Fruit fly (Drosophila melanogaster) whole organism, pupa: Measurements from ENCODE around the gene eag.
A peak's percentile ranks its signal among the peaks of the same experiment; 100 is the strongest.

Experiments
- CG10348 ChIP-seq: fragments of 200-800 bp; sonication (Bioruptor generic); IDR thresholded peaks from 2 replicates; pipeline ENCODE4 v1.3.6; 2022; ENCODE audit warnings: missing biosample characterization, missing genetic modification characterization
- CG12605 ChIP-seq: fragments of 200-800 bp; sonication (Bioruptor generic); IDR thresholded peaks from 2 replicates; pipeline ENCODE4 v1.3.6; 2022; ENCODE audit warnings: missing biosample characterization, missing genetic modification characterization
- CG13204 ChIP-seq: fragments of 200-800 bp; sonication (Bioruptor generic); optimal IDR thresholded peaks from 2 replicates; lab custom pipeline; 2018; ENCODE audit warnings: missing biosample characterization, mild to moderate bottlenecking, missing genetic modification characterization, moderate library complexity
- CG14655 ChIP-seq: fragments of 200-800 bp; sonication (Bioruptor generic); optimal IDR thresholded peaks from 3 replicates; lab custom pipeline; 2017; ENCODE audit warnings: mild to moderate bottlenecking, missing biosample characterization, missing genetic modification reagents, missing genetic modification characterization
- CG15710 ChIP-seq: fragments of 200-800 bp; sonication (Bioruptor generic); optimal IDR thresholded peaks from 2 replicates; lab custom pipeline; 2018; ENCODE audit warnings: missing biosample characterization, mild to moderate bottlenecking, missing genetic modification characterization, moderate library complexity
- CG17806 ChIP-seq: fragments of 200-800 bp; sonication (Bioruptor generic); optimal IDR thresholded peaks from 2 replicates; lab custom pipeline; 2018; ENCODE audit warnings: missing biosample characterization, mild to moderate bottlenecking, missing genetic modification characterization, moderate library complexity
- CG32121 ChIP-seq: fragments of 200-800 bp; sonication (Bioruptor generic); IDR thresholded peaks from 2 replicates; pipeline ENCODE4 v1.3.6; 2022; ENCODE audit warnings: missing biosample characterization, missing genetic modification characterization
- CG34367 ChIP-seq: fragments of 200-800 bp; sonication (Bioruptor generic); optimal IDR thresholded peaks from 2 replicates; lab custom pipeline; 2018; ENCODE audit warnings: missing biosample characterization, mild to moderate bottlenecking, missing genetic modification characterization
- CG4496 ChIP-seq: fragments of 200-800 bp; sonication (Bioruptor generic); IDR thresholded peaks from 3 replicates; pipeline ENCODE4 v1.3.6; 2022; ENCODE audit warnings: missing biosample characterization, missing genetic modification characterization
- CG8159 ChIP-seq: fragments of 200-800 bp; sonication (Bioruptor generic); optimal IDR thresholded peaks from 3 replicates; lab custom pipeline; 2018; ENCODE audit warnings: missing biosample characterization, mild to moderate bottlenecking, missing genetic modification characterization, moderate library complexity
- CG8301 ChIP-seq: fragments of 200-800 bp; sonication (Bioruptor generic); optimal IDR thresholded peaks from 2 replicates; lab custom pipeline; 2018; ENCODE audit warnings: missing biosample characterization, mild to moderate bottlenecking, missing genetic modification characterization
- CG9948 ChIP-seq: fragments of 200-800 bp; sonication (Bioruptor generic); optimal IDR thresholded peaks from 2 replicates; lab custom pipeline; 2018; ENCODE audit warnings: missing biosample characterization, mild to moderate bottlenecking, missing genetic modification characterization, moderate library complexity
- D1 ChIP-seq: fragments of 200-800 bp; sonication (Bioruptor generic); optimal IDR thresholded peaks from 2 replicates; lab custom pipeline; 2018; ENCODE audit warnings: missing biosample characterization, mild to moderate bottlenecking, missing genetic modification characterization, moderate library complexity
- EcR ChIP-seq: fragments of 200-800 bp; sonication (Bioruptor generic); optimal IDR thresholded peaks from 3 replicates; lab custom pipeline; 2019; ENCODE audit warnings: missing biosample characterization, missing genetic modification characterization, mild to moderate bottlenecking, moderate library complexity, missing genetic modification reagents
- Ets98B ChIP-seq: fragments of 200-800 bp; sonication (Bioruptor generic); IDR thresholded peaks from 2 replicates; pipeline ENCODE4 v1.3.6; 2022; ENCODE audit warnings: missing biosample characterization, missing genetic modification characterization
- Pif1A ChIP-seq: fragments of 200-800 bp; sonication (Bioruptor generic); optimal IDR thresholded peaks from 3 replicates; lab custom pipeline; 2016; ENCODE audit warnings: missing biosample characterization, missing genetic modification characterization
- Pif1B ChIP-seq: fragments of 200-800 bp; sonication (Bioruptor generic); optimal IDR thresholded peaks from 3 replicates; lab custom pipeline; 2016; ENCODE audit warnings: missing biosample characterization, missing genetic modification characterization
- Snoo ChIP-seq: fragments of 200-800 bp; sonication (Bioruptor generic); optimal IDR thresholded peaks from 3 replicates; lab custom pipeline; 2017; ENCODE audit warnings: missing biosample characterization, mild to moderate bottlenecking, missing genetic modification characterization, inconsistent platforms
- fd96Ca ChIP-seq: fragments of 200-800 bp; sonication (Bioruptor generic); IDR thresholded peaks from 3 replicates; pipeline ENCODE4 v1.3.6; 2022; ENCODE audit warnings: missing biosample characterization, missing genetic modification characterization
- gl ChIP-seq: fragments of 200-800 bp; sonication (Bioruptor generic); optimal IDR thresholded peaks from 2 replicates; lab custom pipeline; 2018; ENCODE audit warnings: missing biosample characterization, mild to moderate bottlenecking, missing genetic modification characterization
- rn ChIP-seq: fragments of 200-800 bp; sonication (Bioruptor generic); IDR thresholded peaks from 2 replicates; pipeline ENCODE4 v1.3.6; 2022; ENCODE audit warnings: missing biosample characterization, missing genetic modification characterization

Gene eag

dm6 chrX:15024728-15025127 lies 69.5 kb downstream of the eag start:
- TF ChIP-seq CG8159 (tag; lab: Kevin White, UChicago) (peak; percentile 79), CG13204 (GFP tag; lab: Kevin White, UChicago) (no peak)

- TF ChIP-seq Pif1A, result no peak
- TF ChIP-seq rn, result no peak
- no peak for TF ChIP-seq Pif1B
- TF ChIP-seq Ets98B (GFP tag; lab: Robert Waterston, UW), result peak; percentile 45; the same call in 1 of the 2 replicates
- TF ChIP-seq gl (tag; lab: Kevin White, UChicago), result no peak
- TF ChIP-seq CG34367 (tag; lab: Kevin White, UChicago), result no peak
- TF ChIP-seq CG12605 (GFP tag; lab: Robert Waterston, UW), result peak; percentile 45; the same call in 1 of the 2 replicates
- TF ChIP-seq CG10348 (GFP tag; lab: Robert Waterston, UW), result no peak
- no peak for TF ChIP-seq CG9948
- no peak for TF ChIP-seq Snoo (tag; lab: Kevin White, UChicago)
- TF ChIP-seq CG17806 (tag; lab: Kevin White, UChicago), result no peak
- no peak for TF ChIP-seq CG8159 (tag; lab: Kevin White, UChicago)
- TF ChIP-seq CG32121 (GFP tag; lab: Robert Waterston, UW), result peak; percentile 29; the same call in 1 of the 2 replicates
- peak; percentile 60 for TF ChIP-seq CG13204 (GFP tag; lab: Kevin White, UChicago)
- TF ChIP-seq fd96Ca (GFP tag; lab: Robert Waterston, UW), result no peak
- no peak for TF ChIP-seq CG8301
- no peak for TF ChIP-seq D1 (tag; lab: Kevin White, UChicago)
- no peak for TF ChIP-seq CG14655 (GFP tag; lab: Kevin White, UChicago)
- TF ChIP-seq CG15710 (tag; lab: Kevin White, UChicago), result no peak
- peak; percentile 37; the same call in 1 of the 3 replicates for TF ChIP-seq CG4496
- peak; percentile 44 for TF ChIP-seq EcR
Observed at dm6 chrX:15025737-15026136, 70.5 kb downstream of the eag start.

- peak; percentile 44 for TF ChIP-seq CG14655 (GFP tag; lab: Kevin White, UChicago)
- TF ChIP-seq D1 (tag; lab: Kevin White, UChicago), result no peak
- no peak for TF ChIP-seq gl (tag; lab: Kevin White, UChicago)
- TF ChIP-seq CG4496, result peak; percentile 69
- no peak for TF ChIP-seq CG10348 (GFP tag; lab: Robert Waterston, UW)
- no peak for TF ChIP-seq rn
- 0 out of 2 replicates have a peak, but pooled peaks have one; percentile 24 for TF ChIP-seq CG12605 (GFP tag; lab: Robert Waterston, UW)
- peak; percentile 39 for TF ChIP-seq Snoo (tag; lab: Kevin White, UChicago)
- TF ChIP-seq Ets98B (GFP tag; lab: Robert Waterston, UW), result peak; percentile 16; the same call in 1 of the 2 replicates
- TF ChIP-seq CG13204 (GFP tag; lab: Kevin White, UChicago), result no peak
- peak; percentile 37 for TF ChIP-seq Pif1A
- no peak for TF ChIP-seq CG34367 (tag; lab: Kevin White, UChicago)
- TF ChIP-seq CG8159 (tag; lab: Kevin White, UChicago), result peak; percentile 30
- peak; percentile 25 for TF ChIP-seq CG17806 (tag; lab: Kevin White, UChicago)
- TF ChIP-seq fd96Ca (GFP tag; lab: Robert Waterston, UW), result peak; percentile 65; the same call in 2 of the 3 replicates
- no peak for TF ChIP-seq EcR
- peak; percentile 2 for TF ChIP-seq CG9948
- TF ChIP-seq CG32121 (GFP tag; lab: Robert Waterston, UW), result peak; percentile 50
- no peak for TF ChIP-seq CG8301
- TF ChIP-seq Pif1B, result peak; percentile 38
- TF ChIP-seq CG15710 (tag; lab: Kevin White, UChicago), result peak; percentile 16
- TF ChIP-seq, all 21 proteins: peak for 13
Observed at dm6 chrX:15026897-15027296, 71.6 kb downstream of the eag start.

dm6 chrX:15028152-15028551 lies 72.9 kb downstream of the eag start:
- no peak for TF ChIP-seq CG12605 (GFP tag; lab: Robert Waterston, UW)
- no peak for TF ChIP-seq CG8159 (tag; lab: Kevin White, UChicago)
- no peak for TF ChIP-seq Ets98B (GFP tag; lab: Robert Waterston, UW)
- no peak for TF ChIP-seq CG13204 (GFP tag; lab: Kevin White, UChicago)
- no peak for TF ChIP-seq Pif1B
- TF ChIP-seq CG4496, result no peak

- TF ChIP-seq D1 (tag; lab: Kevin White, UChicago) (no peak), CG13204 (GFP tag; lab: Kevin White, UChicago) (peak; percentile 37), CG17806 (tag; lab: Kevin White, UChicago) (no peak), EcR (peak; percentile 89), Snoo (tag; lab: Kevin White, UChicago) (no peak), CG12605 (GFP tag; lab: Robert Waterston, UW) (no peak), CG10348 (GFP tag; lab: Robert Waterston, UW) (no peak), Ets98B (GFP tag; lab: Robert Waterston, UW) (no peak), CG15710 (tag; lab: Kevin White, UChicago) (no peak)
Observed at dm6 chrX:15029864-15030263, 74.6 kb downstream of the eag start.

dm6 chrX:15042499-15042898 lies 87.2 kb downstream of the eag start:
- TF ChIP-seq Pif1B (no peak), CG15710 (tag; lab: Kevin White, UChicago) (no peak), fd96Ca (GFP tag; lab: Robert Waterston, UW) (0 out of 3 replicates have a peak, but pooled peaks have one; percentile 7), Pif1A (no peak), CG9948 (peak; percentile 2), CG4496 (peak; percentile 68; the same call in 2 of the 3 replicates), CG34367 (tag; lab: Kevin White, UChicago) (no peak), Ets98B (GFP tag; lab: Robert Waterston, UW) (peak; percentile 27), rn (no peak), D1 (tag; lab: Kevin White, UChicago) (no peak), CG10348 (GFP tag; lab: Robert Waterston, UW) (no peak), Snoo (tag; lab: Kevin White, UChicago) (no peak), CG13204 (GFP tag; lab: Kevin White, UChicago) (no peak), CG32121 (GFP tag; lab: Robert Waterston, UW) (peak; percentile 62), gl (tag; lab: Kevin White, UChicago) (no peak), CG8159 (tag; lab: Kevin White, UChicago) (peak; percentile 8), CG14655 (GFP tag; lab: Kevin White, UChicago) (peak; percentile 7), EcR (no peak), CG8301 (no peak), CG17806 (tag; lab: Kevin White, UChicago) (peak; percentile 34), CG12605 (GFP tag; lab: Robert Waterston, UW) (no peak)
